Worm (Caenorhabditis elegans): Measurements from ENCODE around the gene F28B12.1.

Gene F28B12.1

ce11 chrII:5911274-5911673, 31.5 kb upstream of the F28B12.1 start, which contains the start of gene cgt-3:
cgt-3 (plus strand) TSS chrII:5911324.
- TF ChIP-seq lin-39 (tag; optimal IDR thresholded peaks at IDR 0.05) (no peak), R02D3.7 (tag; optimal IDR thresholded peaks at IDR 0.05) (no peak), fos-1 (tag; optimal IDR thresholded peaks at IDR 0.05) (peak; percentile 53), lin-13 (GFP tag; optimal IDR thresholded peaks at IDR 0.05) (peak; percentile 13), nhr-11 (tag; optimal IDR thresholded peaks at IDR 0.05) (no peak)

DNA sequence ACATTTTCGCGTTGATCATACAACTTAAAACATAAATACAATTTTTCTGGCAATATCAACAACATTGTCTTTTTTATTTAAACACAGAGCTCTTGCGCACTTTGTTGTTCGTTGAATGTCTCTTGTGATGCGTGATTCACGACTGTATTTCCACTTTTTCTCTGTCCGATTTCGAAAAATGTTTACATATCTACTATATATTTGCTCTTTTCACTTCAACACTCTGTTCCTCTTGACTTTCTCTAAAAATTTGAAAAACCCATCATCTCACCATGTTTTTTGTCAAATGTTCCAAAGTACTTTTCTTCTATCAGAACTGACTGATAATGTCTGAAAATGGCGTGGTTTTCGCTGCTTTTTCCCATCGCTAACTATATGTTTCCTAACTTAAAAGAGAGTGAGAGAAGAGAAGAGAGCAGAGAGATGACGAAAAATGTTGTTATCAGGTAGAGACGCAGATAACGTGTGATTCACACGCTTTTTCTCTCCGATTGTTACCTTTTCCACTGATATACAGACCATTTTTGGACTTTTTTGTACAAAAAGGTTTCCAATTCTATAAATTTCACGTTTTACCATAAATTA, 30.7 kb upstream of the F28B12.1 start:
- TF ChIP-seq fos-1 (tag; optimal IDR thresholded peaks at IDR 0.05) (peak; percentile 98), sma-3 (GFP tag; optimal IDR thresholded peaks at IDR 0.05) (peak; percentile 9), F13H6.1 (tag; optimal IDR thresholded peaks at IDR 0.05) (peak; percentile 14), egl-27 (tag; optimal IDR thresholded peaks at IDR 0.05) (no peak), Y55F3AM.14 (GFP tag; optimal IDR thresholded peaks at IDR 0.05) (no peak), nhr-129 (tag; optimal IDR thresholded peaks at IDR 0.05) (peak; percentile 40), ztf-4 (tag; optimal IDR thresholded peaks at IDR 0.05) (no peak), crh-2 (tag; optimal IDR thresholded peaks at IDR 0.05) (peak; percentile 68), sma-9 (GFP tag; optimal IDR thresholded peaks at IDR 0.05) (peak; percentile 49), sma-9 (tag; optimal IDR thresholded peaks at IDR 0.05) (no peak), unc-39 (tag; optimal IDR thresholded peaks at IDR 0.05) (no peak)

DNA sequence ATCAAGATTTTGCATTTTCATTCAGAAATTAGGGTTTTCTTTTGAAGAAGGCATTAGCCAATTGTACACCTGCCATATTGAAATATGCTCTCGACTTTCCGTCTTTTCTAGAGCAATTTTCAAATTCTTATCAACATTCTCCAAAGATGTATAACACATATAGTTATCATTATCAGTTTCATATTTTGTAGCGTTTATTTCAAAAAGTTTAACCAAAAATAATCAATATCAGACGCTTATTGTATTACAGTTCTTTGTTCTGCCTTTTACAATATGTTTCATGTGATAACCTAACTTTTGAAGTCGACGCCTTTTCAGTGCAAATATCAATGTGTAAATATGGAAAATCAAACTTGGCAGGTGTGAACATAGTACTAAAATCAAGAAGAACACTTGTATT, 28.8 kb upstream of the F28B12.1 start:
- TF ChIP-seq snpc-4 (tag; optimal IDR thresholded peaks at IDR 0.05) (no peak), fos-1 (tag; optimal IDR thresholded peaks at IDR 0.05) (peak; percentile 50), nhr-23 (tag; optimal IDR thresholded peaks at IDR 0.05) (no peak), crh-2 (tag; optimal IDR thresholded peaks at IDR 0.05) (peak; percentile 9), ama-1 (optimal IDR thresholded peaks at IDR 0.05) (no peak), gmeb-1 (tag; optimal IDR thresholded peaks at IDR 0.05) (peak; percentile 16), nhr-237 (tag; optimal IDR thresholded peaks at IDR 0.05) (no peak), nhr-77 (tag; optimal IDR thresholded peaks at IDR 0.05) (no peak), F13H6.1 (tag; optimal IDR thresholded peaks at IDR 0.05) (no peak), blmp-1 (tag; optimal IDR thresholded peaks at IDR 0.05; ENCODE audit: insufficient read depth) (no peak)

- TF ChIP-seq lsy-2 (tag; optimal IDR thresholded peaks at IDR 0.05), result no peak
- TF ChIP-seq ama-1 (optimal IDR thresholded peaks at IDR 0.05), result no peak
- no peak for TF ChIP-seq mbf-1 (tag; optimal IDR thresholded peaks at IDR 0.05)
- TF ChIP-seq nhr-10 (tag; optimal IDR thresholded peaks at IDR 0.05), result no peak
- no peak for TF ChIP-seq elt-3 (tag; optimal IDR thresholded peaks at IDR 0.05)
- TF ChIP-seq nhr-237 (tag; optimal IDR thresholded peaks at IDR 0.05), result no peak
- TF ChIP-seq ztf-1 (GFP tag; conservative IDR thresholded peaks at IDR 0.05), result no peak
- no peak for TF ChIP-seq zag-1 (tag; optimal IDR thresholded peaks at IDR 0.05)
- no peak for TF ChIP-seq lin-13 (GFP tag; optimal IDR thresholded peaks at IDR 0.05)
Observed at ce11 chrII:5917010-5917472, 25.7 kb upstream of the F28B12.1 start, which contains the start of gene frh-1. frh-1 (plus strand) TSS chrII:5917422.

ce11 chrII:5918149-5918697, 24.5 kb upstream of the F28B12.1 start, which contains the start of gene ptp-2:
ptp-2 (plus strand) TSS chrII:5918647.
- no peak for TF ChIP-seq crh-2 (tag; optimal IDR thresholded peaks at IDR 0.05)
- TF ChIP-seq unc-39 (tag; optimal IDR thresholded peaks at IDR 0.05), result no peak
- no peak for TF ChIP-seq mab-5 (tag; optimal IDR thresholded peaks at IDR 0.05)
- TF ChIP-seq mbf-1 (tag; optimal IDR thresholded peaks at IDR 0.05), result no peak
- TF ChIP-seq lin-11 (tag; optimal IDR thresholded peaks at IDR 0.05), result no peak
- TF ChIP-seq ama-1 (optimal IDR thresholded peaks at IDR 0.05), result peak; percentile 19
- TF ChIP-seq nhr-237 (tag; optimal IDR thresholded peaks at IDR 0.05), result no peak
- TF ChIP-seq nhr-77 (tag; optimal IDR thresholded peaks at IDR 0.05), result no peak
- TF ChIP-seq blmp-1 (tag; optimal IDR thresholded peaks at IDR 0.05; ENCODE audit: insufficient read depth), result no peak
- TF ChIP-seq alr-1 (tag; optimal IDR thresholded peaks at IDR 0.05), result no peak
- no peak for TF ChIP-seq lin-39 (tag; optimal IDR thresholded peaks at IDR 0.05)
- no peak for TF ChIP-seq sem-4 (tag; optimal IDR thresholded peaks at IDR 0.05)
- TF ChIP-seq R02D3.7 (tag; optimal IDR thresholded peaks at IDR 0.05), result no peak
- TF ChIP-seq nhr-10 (tag; optimal IDR thresholded peaks at IDR 0.05), result no peak
- TF ChIP-seq elt-1 (tag; optimal IDR thresholded peaks at IDR 0.05), result no peak
- TF ChIP-seq sma-3 (GFP tag; optimal IDR thresholded peaks at IDR 0.05), result no peak
- TF ChIP-seq nhr-12 (tag; optimal IDR thresholded peaks at IDR 0.05), result no peak
- TF ChIP-seq nhr-25 (tag; optimal IDR thresholded peaks at IDR 0.05), result no peak
- TF ChIP-seq nhr-21 (tag; optimal IDR thresholded peaks at IDR 0.05), result no peak
- no peak for TF ChIP-seq nhr-6 (tag; optimal IDR thresholded peaks at IDR 0.05)
- no peak for TF ChIP-seq nhr-23 (tag; optimal IDR thresholded peaks at IDR 0.05)
- TF ChIP-seq Y55F3AM.14 (GFP tag; optimal IDR thresholded peaks at IDR 0.05), result no peak
- TF ChIP-seq C34F6.9 (tag; optimal IDR thresholded peaks at IDR 0.05), result peak; percentile 69
- no peak for TF ChIP-seq ceh-82 (tag; optimal IDR thresholded peaks at IDR 0.05)
- no peak for TF ChIP-seq ztf-11 (tag; optimal IDR thresholded peaks at IDR 0.05)
- peak; percentile 25 for TF ChIP-seq gmeb-1 (tag; optimal IDR thresholded peaks at IDR 0.05)
- TF ChIP-seq ceh-16 (tag; optimal IDR thresholded peaks at IDR 0.05), result no peak
- no peak for TF ChIP-seq ztf-1 (GFP tag; conservative IDR thresholded peaks at IDR 0.05)
- no peak for TF ChIP-seq skn-1 (tag; optimal IDR thresholded peaks at IDR 0.05)
- TF ChIP-seq F13H6.1 (tag; optimal IDR thresholded peaks at IDR 0.05), result no peak
- TF ChIP-seq lin-13 (GFP tag; optimal IDR thresholded peaks at IDR 0.05), result peak; percentile 19
- TF ChIP-seq elt-3 (tag; optimal IDR thresholded peaks at IDR 0.05), result no peak
- no peak for TF ChIP-seq dmd-4 (tag; optimal IDR thresholded peaks at IDR 0.05)

All from whole organism, L2 larva.